Worm (Caenorhabditis elegans) whole organism, L1 larva: Measurements from ENCODE around the gene gst-1.
A peak's percentile ranks its signal among the peaks of the same experiment; 100 is the strongest.

Experiments
- C16A3.4 ChIP-seq: fragments of 150-350 bp; optimal IDR thresholded peaks from 2 replicates; lab custom pipeline; 2014; ENCODE audit warnings: missing biosample characterization, missing genetic modification characterization
- F16B12.6 ChIP-seq: fragments of 150-350 bp; optimal IDR thresholded peaks from 2 replicates; lab custom pipeline; 2014; ENCODE audit warnings: missing biosample characterization, missing genetic modification characterization
- alr-1 ChIP-seq: fragments of 200-800 bp; sonication (Bioruptor generic); optimal IDR thresholded peaks from 2 replicates; lab custom pipeline; 2018; ENCODE audit warnings: borderline replicate concordance, mild to moderate bottlenecking, missing genetic modification characterization, missing compliant biosample characterization
- aly-2 ChIP-seq: fragments of 150-350 bp; optimal IDR thresholded peaks from 2 replicates; lab custom pipeline; 2014; ENCODE audit warnings: missing biosample characterization, missing genetic modification characterization
- ama-1 ChIP-seq: fragments of 150-350 bp; optimal IDR thresholded peaks from 2 replicates; lab custom pipeline; 2014
- blmp-1 ChIP-seq: fragments of 150-350 bp; optimal IDR thresholded peaks from 2 replicates; lab custom pipeline; 2014; ENCODE audit warnings: missing biosample characterization, missing genetic modification characterization
- ceh-8 ChIP-seq: fragments of 200-800 bp; sonication (Bioruptor generic); optimal IDR thresholded peaks from 2 replicates; lab custom pipeline; 2018; ENCODE audit warnings: mild to moderate bottlenecking, missing genetic modification characterization, moderate library complexity, missing compliant biosample characterization
- ceh-82 ChIP-seq, 3 experiments: fragments of 150-350 bp in 1 of 3; sonication (generic microtip) in 2 of 3; optimal IDR thresholded peaks; 2 replicates each; lab custom pipeline; 2014 to 2017; ENCODE audit warnings: missing biosample characterization in 3 of 3, missing genetic modification characterization in 3 of 3
- ces-1 ChIP-seq: fragments of 150-350 bp; optimal IDR thresholded peaks from 2 replicates; lab custom pipeline; 2014; ENCODE audit warnings: missing biosample characterization, missing genetic modification reagents, missing genetic modification characterization
- dpl-1 ChIP-seq, 3 experiments: fragments of 150-350 bp in 2 of 3; sonication (generic microtip) in 1 of 3; optimal IDR thresholded peaks; 2 replicates each; lab custom pipeline; 2014 to 2017; ENCODE audit warnings: missing biosample characterization in 3 of 3, missing genetic modification characterization in 3 of 3, missing genetic modification reagents in 3 of 3
- efl-1 ChIP-seq, 4 experiments: fragments of 150-350 bp; optimal IDR thresholded peaks in 3 of 4; peaks in 1 of 4; 1 replicate in 1 of 4; 2 replicates in 3 of 4; lab custom pipeline; 2014; ENCODE audit warnings: missing biosample characterization in 2 of 4, missing genetic modification characterization in 2 of 4, missing genetic modification reagents in 2 of 4
- efl-3 ChIP-seq: fragments of 200-800 bp; sonication (Bioruptor generic); optimal IDR thresholded peaks from 2 replicates; lab custom pipeline; 2018; ENCODE audit warnings: mild to moderate bottlenecking, missing genetic modification characterization, missing compliant biosample characterization
- egl-27 ChIP-seq, 2 experiments: fragments of 150-350 bp in 1 of 2; sonication (generic microtip); optimal IDR thresholded peaks; 3 replicates each; lab custom pipeline; 2017 to 2018; ENCODE audit warnings: missing biosample characterization in 2 of 2, missing genetic modification characterization in 2 of 2, missing genetic modification reagents in 2 of 2
- elt-3 ChIP-seq, 6 experiments: fragments of 150-350 bp in 1 of 6; sonication (generic microtip); optimal IDR thresholded peaks; 2 replicates each; lab custom pipeline; 2017 to 2018; ENCODE audit warnings: missing biosample characterization in 6 of 6, missing genetic modification characterization in 6 of 6, inconsistent platforms in 1 of 6
- ets-5 ChIP-seq: fragments of 200-800 bp; sonication (Bioruptor generic); IDR thresholded peaks from 2 replicates; pipeline ENCODE4 v1.3.6; 2022; ENCODE audit warnings: missing genetic modification characterization, missing compliant biosample characterization
- fkh-8 ChIP-seq: sonication (generic microtip); optimal IDR thresholded peaks from 2 replicates; lab custom pipeline; 2016; ENCODE audit warnings: mild to moderate bottlenecking, missing genetic modification characterization, missing compliant biosample characterization
- fos-1 ChIP-seq: fragments of 150-350 bp; optimal IDR thresholded peaks from 2 replicates; lab custom pipeline; 2014; ENCODE audit warnings: missing biosample characterization, missing genetic modification characterization
- hlh-17 ChIP-seq: fragments of 200-800 bp; sonication (Bioruptor generic); optimal IDR thresholded peaks from 2 replicates; lab custom pipeline; 2018; ENCODE audit warnings: missing genetic modification characterization, mild to moderate bottlenecking, missing compliant biosample characterization, moderate library complexity, borderline replicate concordance
- hpl-2 ChIP-seq: fragments of 150-350 bp; optimal IDR thresholded peaks from 2 replicates; lab custom pipeline; 2014; ENCODE audit warnings: missing biosample characterization, missing genetic modification reagents, missing genetic modification characterization
- irx-1 ChIP-seq: sonication (generic microtip); optimal IDR thresholded peaks from 2 replicates; lab custom pipeline; 2016; ENCODE audit warnings: missing genetic modification characterization, missing compliant biosample characterization
- isw-1 ChIP-seq: fragments of 200-800 bp; sonication (Bioruptor generic); IDR thresholded peaks from 2 replicates; pipeline ENCODE4 v1.3.6; 2022; ENCODE audit warnings: missing genetic modification characterization, missing compliant biosample characterization
- lin-13 ChIP-seq: fragments of 150-350 bp; optimal IDR thresholded peaks from 2 replicates; lab custom pipeline; 2014; ENCODE audit warnings: missing biosample characterization, missing genetic modification reagents, missing genetic modification characterization
- lin-15B ChIP-seq: fragments of 150-350 bp; sonication (generic microtip); optimal IDR thresholded peaks from 3 replicates; lab custom pipeline; 2014; ENCODE audit warnings: missing biosample characterization, missing genetic modification characterization
- lsy-2 ChIP-seq, 2 experiments: fragments of 150-350 bp; optimal IDR thresholded peaks; 2 replicates each; lab custom pipeline; 2014; ENCODE audit warnings: missing biosample characterization in 2 of 2, missing genetic modification characterization in 2 of 2
- mab-9 ChIP-seq: fragments of 200-800 bp; sonication (Bioruptor generic); IDR thresholded peaks from 2 replicates; pipeline ENCODE4 v1.3.6; 2022; ENCODE audit warnings: missing genetic modification reagents, missing genetic modification characterization, missing compliant biosample characterization
- mdl-1 ChIP-seq, 2 experiments: fragments of 150-350 bp; optimal IDR thresholded peaks; 2 replicates each; lab custom pipeline; 2014 to 2017; ENCODE audit warnings: missing biosample characterization in 2 of 2, missing genetic modification characterization in 2 of 2, inconsistent platforms in 1 of 2
- mef-2 ChIP-seq: fragments of 150-350 bp; optimal IDR thresholded peaks from 2 replicates; lab custom pipeline; 2014; ENCODE audit warnings: missing biosample characterization, missing genetic modification characterization
- nhr-12 ChIP-seq: sonication (generic microtip); optimal IDR thresholded peaks from 2 replicates; lab custom pipeline; 2017; ENCODE audit warnings: missing biosample characterization, missing genetic modification characterization
- nhr-19 ChIP-seq: fragments of 200-800 bp; sonication (Bioruptor generic); conservative IDR thresholded peaks from 2 replicates; pipeline ENCODE4 v1.3.6; 2022; ENCODE audit warnings: missing genetic modification characterization, missing compliant biosample characterization
- nhr-20 ChIP-seq: sonication (generic microtip); optimal IDR thresholded peaks from 2 replicates; lab custom pipeline; 2016; ENCODE audit warnings: mild to moderate bottlenecking, missing genetic modification characterization, missing compliant biosample characterization
- nhr-28 ChIP-seq: fragments of 150-350 bp; optimal IDR thresholded peaks from 2 replicates; lab custom pipeline; 2014; ENCODE audit warnings: missing biosample characterization, missing genetic modification characterization
- nhr-47 ChIP-seq: sonication (generic microtip); optimal IDR thresholded peaks from 2 replicates; lab custom pipeline; 2016; ENCODE audit warnings: mild to moderate bottlenecking, missing genetic modification characterization, moderate library complexity, missing compliant biosample characterization
- nhr-71 ChIP-seq: sonication (generic microtip); optimal IDR thresholded peaks from 2 replicates; lab custom pipeline; 2016; ENCODE audit warnings: mild to moderate bottlenecking, missing genetic modification characterization, moderate library complexity, missing compliant biosample characterization
- nhr-76 ChIP-seq: sonication (generic microtip); optimal IDR thresholded peaks from 2 replicates; lab custom pipeline; 2017; ENCODE audit warnings: missing biosample characterization, missing genetic modification characterization
- nhr-77 ChIP-seq: fragments of 150-350 bp; optimal IDR thresholded peaks from 2 replicates; lab custom pipeline; 2014; ENCODE audit warnings: missing biosample characterization, missing genetic modification characterization
- nhr-84 ChIP-seq: sonication (generic microtip); optimal IDR thresholded peaks from 2 replicates; lab custom pipeline; 2017; ENCODE audit warnings: missing biosample characterization, missing genetic modification characterization
- nhr-85 ChIP-seq: sonication (generic microtip); peaks from one replicate; lab custom pipeline; 2016; ENCODE audit warnings: missing genetic modification characterization, inconsistent platforms, missing compliant biosample characterization
- pax-3 ChIP-seq: fragments of 200-800 bp; sonication (Bioruptor generic); optimal IDR thresholded peaks from 2 replicates; lab custom pipeline; 2018; ENCODE audit warnings: mild to moderate bottlenecking, missing genetic modification characterization, moderate library complexity, missing compliant biosample characterization
- pqm-1 ChIP-seq: sonication (generic microtip); optimal IDR thresholded peaks from 3 replicates; lab custom pipeline; 2017; ENCODE audit warnings: missing biosample characterization, missing genetic modification characterization
- skn-1 ChIP-seq: fragments of 150-350 bp; optimal IDR thresholded peaks from 2 replicates; lab custom pipeline; 2014; ENCODE audit warnings: missing biosample characterization, missing genetic modification characterization
- snpc-4 ChIP-seq: fragments of 150-350 bp; optimal IDR thresholded peaks from 2 replicates; lab custom pipeline; 2014; ENCODE audit warnings: missing biosample characterization, missing genetic modification characterization
- snu-23 ChIP-seq: sonication (generic microtip); optimal IDR thresholded peaks from 2 replicates; lab custom pipeline; 2016; ENCODE audit warnings: missing genetic modification characterization, missing compliant biosample characterization
- sptf-1 ChIP-seq: fragments of 150-350 bp; optimal IDR thresholded peaks from 2 replicates; lab custom pipeline; 2014; ENCODE audit warnings: missing biosample characterization, missing genetic modification characterization
- sup-37 ChIP-seq: fragments of 200-800 bp; sonication (Bioruptor generic); optimal IDR thresholded peaks from 2 replicates; lab custom pipeline; 2018; ENCODE audit warnings: mild to moderate bottlenecking, missing genetic modification characterization, missing compliant biosample characterization
- swsn-7 ChIP-seq: sonication (generic microtip); optimal IDR thresholded peaks from 2 replicates; lab custom pipeline; 2016; ENCODE audit warnings: missing genetic modification characterization, missing compliant biosample characterization
- tbx-2 ChIP-seq: sonication (generic microtip); optimal IDR thresholded peaks from 2 replicates; lab custom pipeline; 2016; ENCODE audit warnings: missing genetic modification characterization, missing compliant biosample characterization
- tlp-1 ChIP-seq: fragments of 150-350 bp; optimal IDR thresholded peaks from 2 replicates; lab custom pipeline; 2014; ENCODE audit warnings: missing biosample characterization, missing genetic modification characterization
- unc-130 ChIP-seq: fragments of 150-350 bp; optimal IDR thresholded peaks from 2 replicates; lab custom pipeline; 2017; ENCODE audit warnings: missing biosample characterization, missing genetic modification characterization, inconsistent platforms
- unc-30 ChIP-seq: sonication (generic microtip); optimal IDR thresholded peaks from 2 replicates; lab custom pipeline; 2017; ENCODE audit warnings: missing biosample characterization, missing genetic modification characterization
- unc-62 ChIP-seq: fragments of 150-350 bp; optimal IDR thresholded peaks from 2 replicates; lab custom pipeline; 2014; ENCODE audit warnings: missing biosample characterization, missing genetic modification reagents, missing genetic modification characterization
- unc-98 ChIP-seq: fragments of 200-800 bp; sonication (Bioruptor generic); IDR thresholded peaks from 2 replicates; pipeline ENCODE4 v1.3.6; 2022; ENCODE audit warnings: missing genetic modification characterization, missing compliant biosample characterization
- vab-15 ChIP-seq: sonication (generic microtip); optimal IDR thresholded peaks from 2 replicates; lab custom pipeline; 2017; ENCODE audit warnings: missing genotype, mild to moderate bottlenecking, missing genetic modification characterization, missing compliant biosample characterization
- xbp-1 ChIP-seq: sonication (generic microtip); optimal IDR thresholded peaks from 2 replicates; lab custom pipeline; 2016; ENCODE audit warnings: missing genetic modification characterization, missing compliant biosample characterization
- ztf-11 ChIP-seq, 2 experiments: sonication (generic microtip); optimal IDR thresholded peaks; 2 replicates each; lab custom pipeline; 2016 to 2017; ENCODE audit warnings: missing genetic modification characterization in 2 of 2, missing biosample characterization in 1 of 2, missing compliant biosample characterization in 1 of 2

The gst-1 gene

DNA sequence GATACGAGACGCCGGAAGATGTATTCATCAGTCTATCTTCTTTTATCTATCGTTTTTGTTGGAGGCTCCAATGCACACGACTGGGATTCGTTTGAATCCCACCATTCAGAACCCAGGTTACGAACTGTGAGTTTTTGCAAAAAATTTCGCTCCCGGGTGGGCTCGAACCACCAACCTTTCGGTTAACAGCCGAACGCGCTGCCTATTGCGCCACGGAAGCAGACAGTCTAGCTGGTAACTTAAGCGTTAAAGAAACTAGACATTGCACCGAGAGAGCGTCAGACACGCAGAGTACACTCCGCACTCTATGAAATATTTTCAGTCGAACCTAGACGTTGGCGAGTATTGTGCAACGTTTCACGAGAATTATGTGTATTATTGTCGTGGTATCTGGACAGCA lies 44.9 kb downstream of the gst-1 start (continued):
- TF ChIP-seq alr-1 (tag; lab: Kevin White, UChicago): no peak
- peak; percentile 6 for TF ChIP-seq F16B12.6 (tag; lab: Kevin White, UChicago)
- TF ChIP-seq unc-62 (GFP tag; lab: Kevin White, UChicago): no peak
- TF ChIP-seq efl-3 (GFP tag; lab: Kevin White, UChicago): no peak
- TF ChIP-seq lin-13 (GFP tag; lab: Kevin White, UChicago): no peak
- no peak for TF ChIP-seq C16A3.4
- no peak for TF ChIP-seq unc-130 (tag; lab: Kevin White, UChicago)
- no peak for TF ChIP-seq swsn-7
- TF ChIP-seq ceh-8 (GFP tag; lab: Kevin White, UChicago): no peak
- no peak for TF ChIP-seq skn-1 (tag; lab: Kevin White, UChicago)
- TF ChIP-seq nhr-84 (tag; lab: Kevin White, UChicago): no peak
- peak; percentile 66 for TF ChIP-seq nhr-19 (GFP tag; lab: Robert Waterston, UW)
- TF ChIP-seq nhr-85 (tag; lab: Kevin White, UChicago): no peak
- peak; percentile 18 for TF ChIP-seq xbp-1
- no peak for TF ChIP-seq pax-3
- no peak for TF ChIP-seq hlh-17
- no peak for TF ChIP-seq unc-30 (tag; lab: Kevin White, UChicago)
- TF ChIP-seq ztf-11 (tag; optimal IDR thresholded peaks at IDR 0.05; lab: Kevin White, UChicago): no peak
- TF ChIP-seq nhr-47 (tag; lab: Kevin White, UChicago): no peak
- TF ChIP-seq elt-3 (tag; optimal IDR thresholded peaks at IDR 0.05; lab: Kevin White, UChicago): no peak
- no peak for TF ChIP-seq nhr-12 (tag; lab: Kevin White, UChicago)
- no peak for TF ChIP-seq unc-98 (GFP tag; lab: Robert Waterston, UW)
- TF ChIP-seq ama-1: no peak
- TF ChIP-seq ceh-82 (tag; optimal IDR thresholded peaks at IDR 0.05; lab: Kevin White, UChicago): peak in 1 of 3 experiments; percentile 39
- no peak for TF ChIP-seq lin-15B (tag; lab: Kevin White, UChicago)
- TF ChIP-seq fkh-8 (tag; lab: Kevin White, UChicago): no peak
- no peak for TF ChIP-seq nhr-28
- no peak for TF ChIP-seq nhr-76 (tag; lab: Kevin White, UChicago)
- no peak for TF ChIP-seq irx-1 (tag; lab: Kevin White, UChicago)
- no peak for TF ChIP-seq hpl-2 (GFP tag; lab: Kevin White, UChicago)
- no peak for TF ChIP-seq tbx-2 (tag; lab: Kevin White, UChicago)
- TF ChIP-seq pqm-1: no peak
- no peak for TF ChIP-seq ces-1 (GFP tag; lab: Kevin White, UChicago)
- no peak for TF ChIP-seq mab-9 (GFP tag; lab: Robert Waterston, UW)
- peak; percentile 48 for TF ChIP-seq nhr-20 (tag; lab: Kevin White, UChicago)
- no peak for TF ChIP-seq vab-15
- TF ChIP-seq egl-27 (tag; optimal IDR thresholded peaks at IDR 0.05; lab: Kevin White, UChicago): no peak
- peak; percentile 31 to 50 for TF ChIP-seq efl-1 (optimal IDR thresholded peaks at IDR 0.05; lab: Kevin White, UChicago)
- peak; percentile 12 to 94 for TF ChIP-seq efl-1 (GFP tag; optimal IDR thresholded peaks at IDR 0.05 in 1 of 2; lab: Kevin White, UChicago)
- no peak for TF ChIP-seq lsy-2 (tag; optimal IDR thresholded peaks at IDR 0.05; lab: Kevin White, UChicago)
- peak; percentile 29 for TF ChIP-seq snpc-4
- TF ChIP-seq mdl-1 (tag; optimal IDR thresholded peaks at IDR 0.05; lab: Kevin White, UChicago): no peak
- TF ChIP-seq isw-1 (GFP tag; lab: Robert Waterston, UW): no peak
- no peak for TF ChIP-seq sup-37 (GFP tag; lab: Kevin White, UChicago)
- no peak for TF ChIP-seq blmp-1 (tag; lab: Kevin White, UChicago)
- peak; percentile 4 to 40 (median 30) for TF ChIP-seq dpl-1 (GFP tag; optimal IDR thresholded peaks at IDR 0.05; lab: Kevin White, UChicago)
- TF ChIP-seq nhr-77: peak; percentile 8
- peak; percentile 62 for TF ChIP-seq snu-23 (GFP tag; lab: Kevin White, UChicago)
- TF ChIP-seq nhr-71: no peak
- no peak for TF ChIP-seq sptf-1 (tag; lab: Kevin White, UChicago)
- no peak for TF ChIP-seq ets-5 (GFP tag; lab: Robert Waterston, UW)
- no peak for TF ChIP-seq aly-2 (tag; lab: Kevin White, UChicago)
- TF ChIP-seq tlp-1 (tag; lab: Kevin White, UChicago): no peak
- no peak for TF ChIP-seq fos-1 (tag; lab: Kevin White, UChicago)
- no peak for TF ChIP-seq mef-2 (tag; lab: Kevin White, UChicago)
- TF ChIP-seq, all 84 proteins: peak for 17
